Worm (Caenorhabditis elegans) whole organism, L3 larva: ENCODE results near the gene ncl-1.

Experiments used
- R02D3.7 ChIP-seq: fragments of 150-350 bp; optimal IDR thresholded peaks from 2 replicates; lab custom pipeline; 2014; ENCODE audit warnings: missing biosample characterization, missing genetic modification characterization
- ZK546.5 ChIP-seq: sonication (generic microtip); optimal IDR thresholded peaks from 2 replicates; lab custom pipeline; 2017; ENCODE audit warnings: missing biosample characterization, missing genetic modification characterization
- aly-2 ChIP-seq: fragments of 150-350 bp; optimal IDR thresholded peaks from 2 replicates; lab custom pipeline; 2014; ENCODE audit warnings: missing biosample characterization, missing genetic modification characterization
- ama-1 ChIP-seq: fragments of 150-350 bp; optimal IDR thresholded peaks from 2 replicates; lab custom pipeline; 2018
- ceh-16 ChIP-seq: sonication (generic microtip); optimal IDR thresholded peaks from 2 replicates; lab custom pipeline; 2017; ENCODE audit warnings: missing biosample characterization, missing genetic modification characterization
- ceh-28 ChIP-seq: fragments of 150-350 bp; optimal IDR thresholded peaks from 2 replicates; lab custom pipeline; 2014; ENCODE audit warnings: missing biosample characterization, missing genetic modification reagents, missing genetic modification characterization
- ceh-82 ChIP-seq: fragments of 150-350 bp; optimal IDR thresholded peaks from 2 replicates; lab custom pipeline; 2014; ENCODE audit warnings: missing biosample characterization, missing genetic modification characterization
- ceh-9 ChIP-seq: sonication (generic microtip); optimal IDR thresholded peaks from 2 replicates; lab custom pipeline; 2018; ENCODE audit warnings: missing biosample characterization, missing genetic modification characterization
- daf-12 ChIP-seq: fragments of 150-350 bp; optimal IDR thresholded peaks from 2 replicates; lab custom pipeline; 2014; ENCODE audit warnings: missing biosample characterization, missing genetic modification reagents, missing genetic modification characterization
- egl-27 ChIP-seq: sonication (generic microtip); optimal IDR thresholded peaks from 4 replicates; lab custom pipeline; 2017; ENCODE audit warnings: missing biosample characterization, missing genetic modification reagents, missing genetic modification characterization
- egl-5 ChIP-seq: fragments of 150-350 bp; optimal IDR thresholded peaks from 2 replicates; lab custom pipeline; 2017; ENCODE audit warnings: missing biosample characterization, missing genetic modification reagents, missing genetic modification characterization, inconsistent platforms
- elt-1 ChIP-seq: fragments of 150-350 bp; optimal IDR thresholded peaks from 2 replicates; lab custom pipeline; 2014; ENCODE audit warnings: missing biosample characterization, missing genetic modification characterization
- elt-2 ChIP-seq: sonication (generic microtip); optimal IDR thresholded peaks from 2 replicates; lab custom pipeline; 2016; ENCODE audit warnings: missing genetic modification reagents, mild to moderate bottlenecking, missing genetic modification characterization, missing compliant biosample characterization
- eor-1 ChIP-seq, 2 experiments: fragments of 150-350 bp; optimal IDR thresholded peaks; 2 replicates each; lab custom pipeline; 2014 to 2018; ENCODE audit warnings: missing biosample characterization in 2 of 2, missing genetic modification characterization in 2 of 2
- fkh-10 ChIP-seq: sonication (generic microtip); optimal IDR thresholded peaks from 2 replicates; lab custom pipeline; 2017; ENCODE audit warnings: missing biosample characterization, missing genetic modification reagents, missing genetic modification characterization
- fkh-2 ChIP-seq: fragments of 150-350 bp; optimal IDR thresholded peaks from 2 replicates; lab custom pipeline; 2014; ENCODE audit warnings: missing biosample characterization, missing genetic modification reagents, missing genetic modification characterization
- hmg-11 ChIP-seq: sonication (generic microtip); optimal IDR thresholded peaks from 2 replicates; lab custom pipeline; 2016; ENCODE audit warnings: missing genetic modification characterization, missing compliant biosample characterization
- jun-1 ChIP-seq: fragments of 150-350 bp; optimal IDR thresholded peaks from 2 replicates; lab custom pipeline; 2014; ENCODE audit warnings: missing biosample characterization, missing genetic modification reagents, missing genetic modification characterization
- lin-15B ChIP-seq: fragments of 150-350 bp; optimal IDR thresholded peaks from 2 replicates; lab custom pipeline; 2014; ENCODE audit warnings: missing biosample characterization, missing genetic modification characterization
- lin-39 ChIP-seq: fragments of 150-350 bp; optimal IDR thresholded peaks from 2 replicates; lab custom pipeline; 2018; ENCODE audit warnings: missing biosample characterization, missing genetic modification reagents, missing genetic modification characterization
- mdl-1 ChIP-seq: fragments of 150-350 bp; optimal IDR thresholded peaks from 2 replicates; lab custom pipeline; 2014; ENCODE audit warnings: missing biosample characterization, missing genetic modification characterization
- mml-1 ChIP-seq: fragments of 150-350 bp; sonication (generic microtip); optimal IDR thresholded peaks from 3 replicates; lab custom pipeline; 2014; ENCODE audit warnings: missing biosample characterization, missing genetic modification characterization
- nfya-1 ChIP-seq: sonication (generic microtip); optimal IDR thresholded peaks from 2 replicates; lab custom pipeline; 2017; ENCODE audit warnings: missing genetic modification characterization, mild to moderate bottlenecking, missing compliant biosample characterization, antibody characterized with exemption, moderate library complexity; ENCODE audit not compliant: insufficient read depth
- nhr-23 ChIP-seq: fragments of 150-350 bp; optimal IDR thresholded peaks from 2 replicates; lab custom pipeline; 2014; ENCODE audit warnings: missing biosample characterization, missing genetic modification reagents, missing genetic modification characterization
- nhr-237 ChIP-seq: fragments of 150-350 bp; optimal IDR thresholded peaks from 2 replicates; lab custom pipeline; 2014; ENCODE audit warnings: missing biosample characterization, missing genetic modification characterization
- nhr-25 ChIP-seq: sonication (generic microtip); optimal IDR thresholded peaks from 2 replicates; lab custom pipeline; 2017; ENCODE audit warnings: missing biosample characterization, missing genetic modification characterization
- nhr-28 ChIP-seq: fragments of 150-350 bp; optimal IDR thresholded peaks from 2 replicates; lab custom pipeline; 2014; ENCODE audit warnings: missing biosample characterization, missing genetic modification characterization
- nhr-43 ChIP-seq: sonication (generic microtip); optimal IDR thresholded peaks from 2 replicates; lab custom pipeline; 2016; ENCODE audit warnings: mild to moderate bottlenecking, missing genetic modification characterization, missing compliant biosample characterization; ENCODE audit not compliant: poor library complexity, severe bottlenecking
- nhr-67 ChIP-seq: fragments of 150-350 bp; optimal IDR thresholded peaks from 2 replicates; lab custom pipeline; 2014; ENCODE audit warnings: missing biosample characterization, missing genetic modification characterization
- nhr-76 ChIP-seq: fragments of 150-350 bp; sonication (generic microtip); optimal IDR thresholded peaks from 5 replicates; lab custom pipeline; 2014; ENCODE audit warnings: missing biosample characterization, missing genetic modification characterization
- nhr-77 ChIP-seq: fragments of 150-350 bp; optimal IDR thresholded peaks from 2 replicates; lab custom pipeline; 2014; ENCODE audit warnings: missing biosample characterization, missing genetic modification characterization
- pha-4 ChIP-seq: fragments of 150-350 bp; optimal IDR thresholded peaks from 2 replicates; lab custom pipeline; 2014; ENCODE audit warnings: missing biosample characterization, missing genetic modification reagents, missing genetic modification characterization
- pqm-1 ChIP-seq: fragments of 150-350 bp; optimal IDR thresholded peaks from 2 replicates; lab custom pipeline; 2017; ENCODE audit warnings: missing biosample characterization, missing genetic modification characterization, inconsistent platforms
- sea-2 ChIP-seq: fragments of 150-350 bp; sonication (generic microtip); optimal IDR thresholded peaks from 4 replicates; lab custom pipeline; 2014; ENCODE audit warnings: missing biosample characterization, missing genetic modification reagents, missing genetic modification characterization
- skn-1 ChIP-seq: fragments of 150-350 bp; optimal IDR thresholded peaks from 2 replicates; lab custom pipeline; 2014; ENCODE audit warnings: missing biosample characterization, missing genetic modification characterization
- snpc-4 ChIP-seq: fragments of 150-350 bp; optimal IDR thresholded peaks from 2 replicates; lab custom pipeline; 2014; ENCODE audit warnings: missing biosample characterization, missing genetic modification characterization
- tbx-2 ChIP-seq: sonication (generic microtip); optimal IDR thresholded peaks from 2 replicates; lab custom pipeline; 2016; ENCODE audit warnings: mild to moderate bottlenecking, missing genetic modification characterization, missing compliant biosample characterization
- unc-39 ChIP-seq: sonication (generic microtip); optimal IDR thresholded peaks from 4 replicates; lab custom pipeline; 2017; ENCODE audit warnings: missing biosample characterization, missing genetic modification characterization
- unc-62 ChIP-seq: fragments of 150-350 bp; sonication (generic microtip); optimal IDR thresholded peaks from 4 replicates; lab custom pipeline; 2014; ENCODE audit warnings: missing biosample characterization, missing genetic modification reagents, missing genetic modification characterization
- ztf-11 ChIP-seq: fragments of 150-350 bp; optimal IDR thresholded peaks from 2 replicates; lab custom pipeline; 2014; ENCODE audit warnings: missing biosample characterization, missing genetic modification characterization
- ztf-4 ChIP-seq: fragments of 150-350 bp; optimal IDR thresholded peaks from 2 replicates; lab custom pipeline; 2014; ENCODE audit warnings: missing biosample characterization, missing genetic modification characterization

ncl-1 gene

DNA sequence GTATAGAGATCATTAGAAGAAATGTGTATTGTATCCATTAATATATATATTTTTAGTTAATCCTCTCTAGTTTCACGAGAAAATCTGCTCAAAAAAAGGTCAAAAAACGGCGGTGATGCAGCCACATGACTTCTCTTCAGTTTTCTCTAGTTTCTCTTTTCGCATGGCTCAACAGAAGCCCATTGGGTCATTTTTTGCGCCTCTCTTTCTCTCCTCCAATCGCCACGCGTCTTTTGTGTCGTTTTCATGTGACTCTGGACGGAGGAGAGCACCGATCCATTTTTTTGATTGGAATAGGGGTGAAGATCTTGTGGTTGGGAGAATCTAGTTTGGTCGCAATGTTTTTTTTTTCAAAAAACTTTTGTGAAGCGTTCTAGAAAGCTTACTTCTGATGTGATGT, 1.3 kb downstream of the ncl-1 start (continued):
- TF ChIP-seq ceh-82: no peak
- TF ChIP-seq nhr-67 (tag; lab: Kevin White, UChicago): no peak
- no peak for TF ChIP-seq mml-1 (tag; lab: Kevin White, UChicago)
- no peak for TF ChIP-seq nhr-237 (tag; lab: Kevin White, UChicago)
- peak; percentile 24 for TF ChIP-seq pha-4 (tag; lab: Kevin White, UChicago)

DNA sequence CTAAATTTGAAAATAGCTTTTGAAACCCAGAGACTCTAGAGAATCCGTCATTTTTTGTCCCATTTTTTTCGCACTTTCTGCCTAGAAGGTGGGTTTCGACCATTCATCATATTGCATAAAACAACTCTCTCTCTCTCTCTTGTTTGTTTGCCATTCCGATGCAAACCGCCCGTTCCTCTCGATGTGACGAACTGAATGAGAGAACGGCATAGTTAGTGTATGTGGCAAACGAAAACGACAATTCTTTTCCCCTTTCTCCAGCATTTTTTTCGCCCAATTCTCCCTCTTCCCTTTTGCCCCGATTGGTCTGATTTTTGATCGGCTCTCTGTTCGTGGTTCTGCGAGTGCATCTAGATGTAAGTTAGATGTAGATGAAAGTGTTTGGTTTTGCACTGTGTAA, 2.0 kb downstream of the ncl-1 start:
- peak; percentile 60 for TF ChIP-seq ama-1 (lab: Kevin White, UChicago)
- TF ChIP-seq nhr-25 (tag; lab: Kevin White, UChicago): no peak
- TF ChIP-seq lin-39 (tag; lab: Kevin White, UChicago): peak; percentile 34
- TF ChIP-seq egl-5 (tag; lab: Kevin White, UChicago): peak; percentile 20
- no peak for TF ChIP-seq nhr-43 (tag; lab: Kevin White, UChicago)
- no peak for TF ChIP-seq sea-2

DNA sequence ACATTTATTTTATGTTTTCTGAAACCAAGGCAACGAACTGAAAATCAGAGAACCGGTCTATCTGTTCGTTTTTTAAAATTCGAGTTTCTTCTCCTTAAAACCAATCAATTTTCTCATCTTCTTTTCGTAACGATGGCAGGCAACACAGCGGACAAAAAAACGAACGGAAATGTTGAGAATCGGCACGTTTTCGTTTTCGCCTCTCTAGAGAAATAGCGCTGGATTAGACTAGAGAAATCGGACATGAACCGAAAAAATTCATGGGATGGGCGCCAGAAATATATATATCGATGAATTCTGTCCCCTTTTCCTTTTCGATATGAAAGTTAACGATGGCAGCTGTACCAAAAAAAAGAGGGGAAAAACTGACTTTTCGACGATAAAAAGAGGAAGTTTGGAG, 2.9 kb downstream of the ncl-1 start:
- TF ChIP-seq skn-1 (tag; lab: Kevin White, UChicago): no peak
- TF ChIP-seq mdl-1 (tag; lab: Kevin White, UChicago): no peak
- no peak for TF ChIP-seq ceh-9 (tag; lab: Kevin White, UChicago)
- TF ChIP-seq ZK546.5: no peak
- peak; percentile 0 for TF ChIP-seq nfya-1 (tag; lab: Kevin White, UChicago)
- TF ChIP-seq hmg-11 (tag; lab: Kevin White, UChicago): no peak

DNA sequence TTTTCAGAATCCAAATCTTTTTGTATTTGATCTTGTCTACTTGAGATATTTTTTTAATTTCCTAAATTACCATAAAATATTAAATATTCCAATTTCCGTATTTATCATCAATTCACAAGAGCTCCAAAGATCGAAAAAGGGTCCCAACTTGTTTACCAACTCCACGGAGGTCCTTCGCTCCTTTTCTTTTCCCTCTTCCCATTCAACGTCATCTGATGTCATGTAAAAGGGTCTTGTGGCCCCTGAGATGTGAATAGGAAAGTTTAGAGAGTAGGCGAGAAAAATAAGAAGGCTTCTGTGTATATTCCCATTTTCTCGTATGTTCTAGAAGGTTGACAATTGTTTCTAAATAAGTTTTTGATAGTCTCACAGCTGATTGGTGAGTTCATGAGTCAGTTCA, 3.5 kb downstream of the ncl-1 start:
- peak; percentile 26 for TF ChIP-seq lin-39 (tag; lab: Kevin White, UChicago)
- TF ChIP-seq hmg-11 (tag; lab: Kevin White, UChicago): peak; percentile 13
- no peak for TF ChIP-seq nhr-43 (tag; lab: Kevin White, UChicago)
- TF ChIP-seq nhr-23 (tag; lab: Kevin White, UChicago): no peak
- TF ChIP-seq nfya-1 (tag; lab: Kevin White, UChicago): peak; percentile 37
- peak; percentile 11 for TF ChIP-seq fkh-10 (GFP tag; lab: Kevin White, UChicago)

DNA sequence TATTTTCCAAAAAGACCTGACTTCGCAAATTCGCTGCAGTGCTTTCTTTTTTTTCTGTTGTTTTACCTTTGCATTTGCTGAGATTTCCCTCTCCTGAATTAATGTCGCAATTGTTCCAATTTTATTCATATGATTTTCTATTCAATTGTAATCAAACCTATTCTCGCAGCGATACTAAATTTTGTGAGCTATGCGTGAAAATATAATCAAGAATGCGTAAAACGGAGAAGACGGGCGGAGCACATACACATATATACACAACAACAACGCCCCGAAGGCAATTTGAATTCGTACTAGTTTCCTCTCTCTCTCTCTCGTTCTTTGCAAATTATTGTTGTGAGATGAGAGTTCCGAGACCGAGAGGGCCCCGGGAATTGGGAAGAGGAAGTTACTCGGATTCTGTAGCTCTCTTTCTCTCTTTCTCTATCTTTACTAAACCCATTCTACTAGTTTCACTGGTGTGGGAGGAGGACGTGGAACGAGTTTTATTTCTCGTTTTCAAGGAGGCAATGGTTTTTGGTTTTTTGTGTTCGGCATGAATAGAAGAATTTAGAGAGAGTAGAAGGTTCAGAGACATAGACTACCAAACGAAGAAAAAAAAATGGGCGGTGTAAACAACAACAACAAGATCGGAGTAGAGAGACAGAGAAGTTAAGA, 4.0 kb downstream of the ncl-1 start:
- TF ChIP-seq snpc-4 (tag; lab: Kevin White, UChicago) (peak; percentile 31), nhr-25 (tag; lab: Kevin White, UChicago) (peak; percentile 15), tbx-2 (tag; lab: Kevin White, UChicago) (no peak), nhr-67 (tag; lab: Kevin White, UChicago) (no peak), sea-2 (no peak), lin-39 (tag; lab: Kevin White, UChicago) (peak; percentile 11), nhr-43 (tag; lab: Kevin White, UChicago) (no peak), elt-2 (tag; lab: Kevin White, UChicago) (no peak), skn-1 (tag; lab: Kevin White, UChicago) (no peak), pha-4 (tag; lab: Kevin White, UChicago) (peak; percentile 4), nhr-23 (tag; lab: Kevin White, UChicago) (no peak), aly-2 (tag; lab: Kevin White, UChicago) (no peak), ztf-11 (tag; lab: Kevin White, UChicago) (no peak), unc-39 (tag; lab: Kevin White, UChicago) (no peak), egl-5 (tag; lab: Kevin White, UChicago) (peak; percentile 60), mml-1 (tag; lab: Kevin White, UChicago) (no peak), ama-1 (lab: Kevin White, UChicago) (peak; percentile 35), ceh-16 (no peak), pqm-1 (no peak), nhr-237 (tag; lab: Kevin White, UChicago) (no peak), lin-15B (tag; lab: Kevin White, UChicago) (no peak), fkh-2 (no peak), ZK546.5 (no peak), eor-1 (tag; optimal IDR thresholded peaks at IDR 0.05; lab: Kevin White, UChicago) (no peak), ceh-28 (tag; lab: Kevin White, UChicago) (peak; percentile 31), nhr-28 (no peak), elt-1 (tag; lab: Kevin White, UChicago) (no peak), nhr-76 (tag; lab: Kevin White, UChicago) (no peak), R02D3.7 (tag; lab: Kevin White, UChicago) (no peak), ztf-4 (no peak), hmg-11 (tag; lab: Kevin White, UChicago) (peak; percentile 62), fkh-10 (GFP tag; lab: Kevin White, UChicago) (peak; percentile 18), jun-1 (tag; lab: Kevin White, UChicago) (no peak), ceh-82 (no peak), ceh-9 (tag; lab: Kevin White, UChicago) (no peak), egl-27 (no peak), mdl-1 (tag; lab: Kevin White, UChicago) (no peak), nhr-77 (tag; lab: Kevin White, UChicago) (no peak), unc-62 (GFP tag; lab: Kevin White, UChicago) (no peak), daf-12 (tag; lab: Kevin White, UChicago) (no peak)
